Fruit fly (Drosophila melanogaster): ENCODE data around the gene CG43147.

- TF ChIP-seq CG5204 (GFP tag; optimal IDR thresholded peaks at IDR 0.05) (no peak), cnc (optimal IDR thresholded peaks at IDR 0.05) (no peak), CG7045 (GFP tag; optimal IDR thresholded peaks at IDR 0.05) (no peak), CG33017 (tag; optimal IDR thresholded peaks at IDR 0.05) (no peak), cic (GFP tag; optimal IDR thresholded peaks at IDR 0.05) (no peak), ovo (GFP tag; optimal IDR thresholded peaks at IDR 0.05) (no peak), CG1620 (GFP tag; optimal IDR thresholded peaks at IDR 0.05) (no peak), tj (GFP tag; optimal IDR thresholded peaks at IDR 0.05) (no peak), toe (GFP tag; optimal IDR thresholded peaks at IDR 0.05) (peak; percentile 10)
Observed at dm6 chr3L:13284308-13284707, 15.6 kb downstream of the CG43147 start.

Data from whole organism, adult.